Fruit fly (Drosophila melanogaster) whole organism, embryonic: ENCODE measurements around the gene CG33721.

Experiments
- Atf-2 ChIP-seq: fragments of 200-800 bp; sonication (Bioruptor generic); optimal IDR thresholded peaks from 2 replicates; lab custom pipeline; 2016; ENCODE audit warnings: missing biosample characterization, missing genetic modification characterization
- B-H2 ChIP-seq: fragments of 200-800 bp; sonication (Bioruptor generic); optimal IDR thresholded peaks from 2 replicates; lab custom pipeline; 2018; ENCODE audit warnings: missing biosample characterization, mild to moderate bottlenecking, missing genetic modification characterization
- C15 ChIP-seq: fragments of 200-800 bp; sonication (Bioruptor generic); IDR thresholded peaks from 3 replicates; pipeline ENCODE4 v1.3.6; 2022; ENCODE audit warnings: missing biosample characterization, missing genetic modification characterization
- CG11085 ChIP-seq: fragments of 200-800 bp; sonication (Bioruptor generic); IDR thresholded peaks from 2 replicates; pipeline ENCODE4 v1.3.6; 2022; ENCODE audit warnings: missing biosample characterization, missing genetic modification characterization
- CG11093 ChIP-seq: fragments of 200-800 bp; sonication (Bioruptor generic); IDR thresholded peaks from 3 replicates; pipeline ENCODE4 v1.3.6; 2022; ENCODE audit warnings: missing biosample characterization, missing genetic modification characterization
- CG11560 ChIP-seq: fragments of 200-800 bp; sonication (Bioruptor generic); IDR thresholded peaks from 3 replicates; pipeline ENCODE4 v1.3.6; 2022; ENCODE audit warnings: missing biosample characterization, missing genetic modification characterization
- CG12219 ChIP-seq: fragments of 200-800 bp; sonication (Bioruptor generic); optimal IDR thresholded peaks from 3 replicates; lab custom pipeline; 2018; ENCODE audit warnings: missing biosample characterization, mild to moderate bottlenecking, missing genetic modification characterization
- CG13123 ChIP-seq: fragments of 200-800 bp; sonication (Bioruptor generic); optimal IDR thresholded peaks from 2 replicates; lab custom pipeline; 2016; ENCODE audit warnings: missing biosample characterization, missing genetic modification characterization
- CG14050 ChIP-seq: fragments of 200-800 bp; sonication (Bioruptor generic); IDR thresholded peaks from 3 replicates; pipeline ENCODE4 v1.3.6; 2022; ENCODE audit warnings: missing biosample characterization, missing genetic modification characterization
- CG14710 ChIP-seq: fragments of 200-800 bp; sonication (Bioruptor generic); optimal IDR thresholded peaks from 3 replicates; lab custom pipeline; 2019; ENCODE audit warnings: missing biosample characterization, mild to moderate bottlenecking, missing genetic modification characterization, moderate library complexity
- CG1529 ChIP-seq: fragments of 200-800 bp; sonication (Bioruptor generic); optimal IDR thresholded peaks from 3 replicates; lab custom pipeline; 2018; ENCODE audit warnings: missing biosample characterization, missing genetic modification characterization
- CG17385 ChIP-seq: fragments of 200-800 bp; sonication (Bioruptor generic); optimal IDR thresholded peaks from 3 replicates; lab custom pipeline; 2018; ENCODE audit warnings: missing biosample characterization, mild to moderate bottlenecking, missing genetic modification characterization
- CG17802 ChIP-seq: fragments of 200-800 bp; sonication (Bioruptor generic); optimal IDR thresholded peaks from 2 replicates; lab custom pipeline; 2018; ENCODE audit warnings: missing biosample characterization, mild to moderate bottlenecking, missing genetic modification characterization, moderate library complexity
- CG2889 ChIP-seq: fragments of 200-800 bp; sonication (Bioruptor generic); IDR thresholded peaks from 3 replicates; pipeline ENCODE4 v1.3.6; 2022; ENCODE audit warnings: missing biosample characterization, missing genetic modification characterization
- CG32767 ChIP-seq: fragments of 200-800 bp; sonication (Bioruptor generic); IDR thresholded peaks from 2 replicates; pipeline ENCODE4 v1.3.6; 2022; ENCODE audit warnings: missing biosample characterization, missing genetic modification characterization
- CG34224 ChIP-seq: fragments of 200-800 bp; sonication (Bioruptor generic); IDR thresholded peaks from 3 replicates; pipeline ENCODE4 v1.3.6; 2022; ENCODE audit warnings: missing biosample characterization, missing genetic modification characterization; ENCODE audit not compliant: partially characterized antibody
- CG3838 ChIP-seq: fragments of 200-800 bp; sonication (Bioruptor generic); optimal IDR thresholded peaks from 3 replicates; lab custom pipeline; 2016; ENCODE audit warnings: missing biosample characterization, missing genetic modification characterization
- CG8281 ChIP-seq: fragments of 200-800 bp; sonication (Bioruptor generic); optimal IDR thresholded peaks from 2 replicates; lab custom pipeline; 2018; ENCODE audit warnings: missing biosample characterization, mild to moderate bottlenecking, missing genetic modification characterization, moderate library complexity
- CG8359 ChIP-seq: fragments of 200-800 bp; sonication (Bioruptor generic); optimal IDR thresholded peaks from 2 replicates; lab custom pipeline; 2017; ENCODE audit warnings: missing biosample characterization, mild to moderate bottlenecking, missing genetic modification characterization, borderline replicate concordance
- CG9727 ChIP-seq: fragments of 200-800 bp; sonication (Bioruptor generic); optimal IDR thresholded peaks from 3 replicates; lab custom pipeline; 2017; ENCODE audit warnings: missing biosample characterization, mild to moderate bottlenecking, missing genetic modification characterization
- CTCF ChIP-seq: fragments of 200-800 bp; sonication (Bioruptor generic); optimal IDR thresholded peaks from 2 replicates; lab custom pipeline; 2017; ENCODE audit warnings: missing biosample characterization, mild to moderate bottlenecking, missing genetic modification characterization, moderate library complexity
- Dref ChIP-seq: fragments of 200-800 bp; sonication (Bioruptor generic); IDR thresholded peaks from 2 replicates; pipeline ENCODE4 v1.3.6; 2022; ENCODE audit warnings: missing biosample characterization, missing genetic modification characterization
- Hmx ChIP-seq: fragments of 200-800 bp; sonication (Bioruptor generic); optimal IDR thresholded peaks from 2 replicates; lab custom pipeline; 2016; ENCODE audit warnings: missing biosample characterization, missing genetic modification characterization
- Hr51 ChIP-seq, 2 experiments: fragments of 200-800 bp; sonication (Bioruptor generic); optimal IDR thresholded peaks; 2 replicates in 1 of 2; 3 replicates in 1 of 2; lab custom pipeline; 2016 to 2018; ENCODE audit warnings: missing biosample characterization in 2 of 2, missing genetic modification characterization in 2 of 2, mild to moderate bottlenecking in 1 of 2, moderate library complexity in 1 of 2
- Jarid2 ChIP-seq: fragments of 200-800 bp; sonication (Bioruptor generic); optimal IDR thresholded peaks from 3 replicates; lab custom pipeline; 2017; ENCODE audit warnings: mild to moderate bottlenecking, missing biosample characterization, missing genetic modification reagents, missing genetic modification characterization
- Myb ChIP-seq: fragments of 200-800 bp; sonication (Bioruptor generic); optimal IDR thresholded peaks from 2 replicates; lab custom pipeline; 2016; ENCODE audit warnings: missing biosample characterization, missing genetic modification characterization
- Rx ChIP-seq: fragments of 200-800 bp; sonication (Bioruptor generic); IDR thresholded peaks from 2 replicates; pipeline ENCODE4 v1.3.6; 2022; ENCODE audit warnings: missing biosample characterization, missing genetic modification characterization
- Sin3A ChIP-seq: fragments of >200 bp; optimal IDR thresholded peaks from 2 replicates; lab custom pipeline; 2018
- Spps ChIP-seq: fragments of 200-800 bp; sonication (Bioruptor generic); optimal IDR thresholded peaks from 2 replicates; lab custom pipeline; 2018; ENCODE audit warnings: missing biosample characterization, mild to moderate bottlenecking, missing genetic modification characterization
- ap ChIP-seq: fragments of 200-800 bp; sonication (Bioruptor generic); IDR thresholded peaks from 2 replicates; pipeline ENCODE4 v1.3.6; 2022; ENCODE audit warnings: missing biosample characterization, missing genetic modification characterization
- br ChIP-seq: fragments of >200 bp; optimal IDR thresholded peaks from 2 replicates; lab custom pipeline; 2017
- chinmo ChIP-seq: fragments of 200-800 bp; sonication (Bioruptor generic); IDR thresholded peaks from 4 replicates; pipeline ENCODE4 v1.3.6; 2022; ENCODE audit warnings: missing biosample characterization, missing genetic modification characterization; ENCODE audit not compliant: partially characterized antibody
- chn ChIP-seq: fragments of 200-800 bp; sonication (Bioruptor generic); optimal IDR thresholded peaks from 2 replicates; lab custom pipeline; 2016; ENCODE audit warnings: missing biosample characterization, missing genetic modification characterization
- crol ChIP-seq: fragments of 200-800 bp; sonication (Bioruptor generic); IDR thresholded peaks from 2 replicates; pipeline ENCODE4 v1.3.6; 2022; ENCODE audit warnings: missing biosample characterization, missing genetic modification characterization
- da ChIP-seq: fragments of 200-800 bp; sonication (Bioruptor generic); optimal IDR thresholded peaks from 2 replicates; lab custom pipeline; 2016; ENCODE audit warnings: missing biosample characterization, missing genetic modification characterization
- esg ChIP-seq: fragments of 200-800 bp; sonication (Bioruptor generic); conservative IDR thresholded peaks from 2 replicates; pipeline ENCODE4 v1.3.6; 2022; ENCODE audit warnings: missing biosample characterization, missing genetic modification characterization
- eve ChIP-seq, 2 experiments: fragments of >200 bp; optimal IDR thresholded peaks; 2 replicates each; lab custom pipeline; 2017; ENCODE audit warnings: missing biosample characterization in 2 of 2, missing genetic modification characterization in 2 of 2
- ewg ChIP-seq: fragments of 200-800 bp; sonication (Bioruptor generic); optimal IDR thresholded peaks from 3 replicates; lab custom pipeline; 2017; ENCODE audit warnings: mild to moderate bottlenecking, missing biosample characterization, missing genetic modification reagents, missing genetic modification characterization
- fd102C ChIP-seq: fragments of 200-800 bp; sonication (Bioruptor generic); optimal IDR thresholded peaks from 2 replicates; lab custom pipeline; 2018; ENCODE audit warnings: missing biosample characterization, mild to moderate bottlenecking, missing genetic modification characterization, moderate library complexity
- gce ChIP-seq: fragments of 200-800 bp; sonication (Bioruptor generic); IDR thresholded peaks from 3 replicates; pipeline ENCODE4 v1.3.6; 2022; ENCODE audit warnings: missing biosample characterization, missing genetic modification characterization
- grau ChIP-seq: fragments of 200-800 bp; optimal IDR thresholded peaks from 3 replicates; lab custom pipeline; 2019; ENCODE audit warnings: missing biosample characterization, mild to moderate bottlenecking, missing genetic modification characterization, moderate library complexity
- inv ChIP-seq: fragments of 200-800 bp; sonication (Bioruptor generic); IDR thresholded peaks from 2 replicates; pipeline ENCODE4 v1.3.6; 2022; ENCODE audit warnings: missing biosample characterization, missing genetic modification characterization; ENCODE audit not compliant: partially characterized antibody
- kah ChIP-seq: fragments of 200-800 bp; sonication (Bioruptor generic); optimal IDR thresholded peaks from 2 replicates; lab custom pipeline; 2018; ENCODE audit warnings: missing biosample characterization, mild to moderate bottlenecking, missing genetic modification characterization
- klu ChIP-seq: fragments of 200-800 bp; sonication (Bioruptor generic); IDR thresholded peaks from 2 replicates; pipeline ENCODE4 v1.3.6; 2022; ENCODE audit warnings: missing biosample characterization, missing genetic modification characterization
- luna ChIP-seq: fragments of 200-800 bp; sonication (Bioruptor generic); optimal IDR thresholded peaks from 2 replicates; lab custom pipeline; 2016; ENCODE audit warnings: missing biosample characterization, missing genetic modification characterization
- odd ChIP-seq: fragments of 200-800 bp; sonication (Bioruptor generic); optimal IDR thresholded peaks from 2 replicates; lab custom pipeline; 2017; ENCODE audit warnings: missing biosample characterization, mild to moderate bottlenecking, missing genetic modification characterization
- sc ChIP-seq, 3 experiments: fragments of >200 bp in 2 of 3; fragments of 200-800 bp in 1 of 3; sonication (Bioruptor generic) in 1 of 3; optimal IDR thresholded peaks; 2 replicates in 2 of 3; 3 replicates in 1 of 3; lab custom pipeline; 2017; ENCODE audit warnings: mild to moderate bottlenecking in 1 of 3, missing biosample characterization in 1 of 3, missing genetic modification characterization in 1 of 3, missing genetic modification reagents in 1 of 3
- sens ChIP-seq: fragments of 200-800 bp; sonication (Bioruptor generic); peaks from one replicate; lab custom pipeline; 2016; ENCODE audit warnings: missing biosample characterization, missing genetic modification characterization
- shn ChIP-seq: fragments of 200-800 bp; sonication (Bioruptor generic); optimal IDR thresholded peaks from 3 replicates; lab custom pipeline; 2016; ENCODE audit warnings: missing biosample characterization, missing genetic modification characterization
- sqz ChIP-seq: fragments of 200-800 bp; sonication (Bioruptor generic); optimal IDR thresholded peaks from 3 replicates; lab custom pipeline; 2018; ENCODE audit warnings: missing biosample characterization, mild to moderate bottlenecking, missing genetic modification characterization
- usp ChIP-seq: fragments of >200 bp; optimal IDR thresholded peaks from 2 replicates; lab custom pipeline; 2017; ENCODE audit warnings: missing biosample characterization, missing genetic modification characterization
- zen ChIP-seq: fragments of 200-800 bp; sonication (Bioruptor generic); optimal IDR thresholded peaks from 3 replicates; lab custom pipeline; 2018; ENCODE audit warnings: missing biosample characterization, mild to moderate bottlenecking, missing genetic modification characterization, moderate library complexity

Gene CG33721

DNA sequence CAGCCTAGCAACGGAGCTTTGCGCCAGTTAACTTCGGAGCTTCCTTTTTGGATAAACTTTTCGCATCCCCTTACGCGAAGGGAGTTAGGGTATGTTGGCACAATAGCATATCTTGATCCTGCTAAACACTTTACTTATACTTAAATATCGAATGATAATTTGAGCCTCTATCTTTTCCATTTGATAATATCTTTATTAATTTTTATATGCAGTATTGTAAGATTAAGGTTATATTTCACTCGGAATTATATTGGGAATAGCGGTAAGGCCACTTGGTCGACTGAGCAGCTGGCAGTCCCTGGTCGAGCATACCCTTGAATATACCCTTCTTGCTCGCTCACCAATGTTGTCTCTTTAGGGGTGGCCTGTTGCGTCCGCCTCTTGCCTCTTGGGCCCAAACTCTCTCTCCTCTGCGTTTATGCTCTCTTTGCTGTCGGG, 37.9 kb downstream of the CG33721 start (continued):
- TF ChIP-seq odd (GFP tag; lab: Kevin White, UChicago), result peak; percentile 49
- no peak for TF ChIP-seq gce (GFP tag; lab: Robert Waterston, UW)
- no peak for TF ChIP-seq eve (GFP tag; optimal IDR thresholded peaks at IDR 0.05; lab: Kevin White, UChicago)
- no peak for TF ChIP-seq sqz (GFP tag; lab: Kevin White, UChicago)
- peak; percentile 36 for TF ChIP-seq B-H2 (GFP tag; lab: Kevin White, UChicago)
- no peak for TF ChIP-seq Myb (GFP tag; lab: Kevin White, UChicago)
- TF ChIP-seq Atf-2, result no peak
- TF ChIP-seq sc (optimal IDR thresholded peaks at IDR 0.05; lab: Kevin White, UChicago), result no peak
- peak; percentile 17 for TF ChIP-seq sc (GFP tag; optimal IDR thresholded peaks at IDR 0.05; lab: Kevin White, UChicago)
- peak; percentile 60; the same call in 2 of the 3 replicates for TF ChIP-seq CG11560
- peak; percentile 19 for TF ChIP-seq CG8359 (GFP tag; lab: Kevin White, UChicago)
- peak; percentile 47; the same call in 1 of the 2 replicates for TF ChIP-seq Rx
- no peak for TF ChIP-seq Spps (tag; lab: Kevin White, UChicago)
- no peak for TF ChIP-seq kah (GFP tag; lab: Kevin White, UChicago)
- TF ChIP-seq sens, result peak; percentile 95
- TF ChIP-seq CG13123 (GFP tag; lab: Kevin White, UChicago), result no peak
- peak; percentile 78 for TF ChIP-seq CG14050 (GFP tag; lab: Robert Waterston, UW)
- TF ChIP-seq CG14710, result peak; percentile 7
- TF ChIP-seq chn (GFP tag; lab: Kevin White, UChicago), result peak; percentile 32
- TF ChIP-seq chinmo, result no peak
- TF ChIP-seq CG3838 (GFP tag; lab: Kevin White, UChicago), result no peak
- peak; percentile 73 for TF ChIP-seq esg (GFP tag; lab: Robert Waterston, UW)
- TF ChIP-seq zen (tag; lab: Kevin White, UChicago), result no peak
- no peak; the same call in 1 of the 2 replicates for TF ChIP-seq CG11085 (GFP tag; lab: Robert Waterston, UW)
- TF ChIP-seq CG34224, result no peak
- TF ChIP-seq C15, result 0 out of 3 replicates have a peak, but pooled peaks have one; percentile 49
- no peak for TF ChIP-seq CG8281 (tag; lab: Kevin White, UChicago)
- peak; percentile 37 for TF ChIP-seq Jarid2
- TF ChIP-seq Dref, result no peak
- TF ChIP-seq fd102C (GFP tag; lab: Kevin White, UChicago), result no peak
- TF ChIP-seq CG17802 (tag; lab: Kevin White, UChicago), result no peak
- peak; percentile 61; the same call in 1 of the 2 replicates for TF ChIP-seq ap (GFP tag; lab: Robert Waterston, UW)
- TF ChIP-seq CTCF (GFP tag; lab: Kevin White, UChicago), result no peak
- TF ChIP-seq ewg, result no peak
- peak; percentile 74 for TF ChIP-seq CG2889 (GFP tag; lab: Robert Waterston, UW)
- no peak for TF ChIP-seq inv (GFP tag; lab: Robert Waterston, UW)
- no peak for TF ChIP-seq crol (GFP tag; lab: Robert Waterston, UW)
- TF ChIP-seq Hr51 (GFP tag; optimal IDR thresholded peaks at IDR 0.05; lab: Kevin White, UChicago), result peak; percentile 34 to 65
- TF ChIP-seq CG9727 (GFP tag; lab: Kevin White, UChicago), result peak; percentile 74
- TF ChIP-seq CG17385 (GFP tag; lab: Kevin White, UChicago), result peak; percentile 58
- peak; percentile 39 for TF ChIP-seq Hmx (GFP tag; lab: Kevin White, UChicago)
- no peak for TF ChIP-seq Sin3A (lab: Kevin White, UChicago)
- TF ChIP-seq CG11093 (GFP tag; lab: Robert Waterston, UW), result peak; percentile 55; the same call in 1 of the 3 replicates
- TF ChIP-seq CG12219, result no peak
- TF ChIP-seq CG32767 (GFP tag; lab: Robert Waterston, UW), result peak; percentile 60
- TF ChIP-seq grau, result peak; percentile 68
- TF ChIP-seq luna (GFP tag; lab: Kevin White, UChicago), result no peak
- TF ChIP-seq klu (GFP tag; lab: Robert Waterston, UW), result no peak; the same call in 1 of the 2 replicates
- TF ChIP-seq shn (GFP tag; lab: Kevin White, UChicago), result no peak
- TF ChIP-seq br (lab: Kevin White, UChicago), result no peak
- no peak for TF ChIP-seq usp (GFP tag; lab: Kevin White, UChicago)
- no peak for TF ChIP-seq da (GFP tag; lab: Kevin White, UChicago)
- no peak for TF ChIP-seq CG1529 (GFP tag; lab: Kevin White, UChicago)
